Worm (Caenorhabditis elegans) whole organism, young adult: Measurements from ENCODE around the gene T26E4.3.
"Not testable (repeated sequence)": the region's sequence is repeated elsewhere in the genome, so short reads cannot be mapped to it uniquely, and the experiment has no call there.

ENCODE experiments used
- C17E4.6 ChIP-seq: fragments of 200-800 bp; sonication (Bioruptor generic); IDR thresholded peaks from 2 replicates; pipeline ENCODE4 v1.3.6; 2022; ENCODE audit warnings: missing genetic modification reagents, missing genetic modification characterization, missing compliant biosample characterization
- D2030.7 ChIP-seq: fragments of 200-800 bp; sonication (Bioruptor generic); IDR thresholded peaks from 2 replicates; pipeline ENCODE4 v1.3.6; 2022; ENCODE audit warnings: missing genetic modification reagents, missing genetic modification characterization, missing compliant biosample characterization
- F22D6.2 ChIP-seq: sonication (generic microtip); optimal IDR thresholded peaks from 2 replicates; lab custom pipeline; 2016; ENCODE audit warnings: mild to moderate bottlenecking, missing genetic modification characterization, missing compliant biosample characterization
- F39B2.1 ChIP-seq: fragments of 200-800 bp; sonication (Bioruptor generic); IDR thresholded peaks from 2 replicates; pipeline ENCODE4 v1.3.6; 2022; ENCODE audit warnings: missing genetic modification reagents, missing genetic modification characterization, missing compliant biosample characterization
- K11D2.4 ChIP-seq: fragments of 200-800 bp; sonication (Bioruptor generic); IDR thresholded peaks from 2 replicates; pipeline ENCODE4 v1.3.6; 2022; ENCODE audit warnings: missing genetic modification reagents, missing genetic modification characterization, missing compliant biosample characterization
- T07F8.4 ChIP-seq: sonication (generic microtip); optimal IDR thresholded peaks from 2 replicates; lab custom pipeline; 2016; ENCODE audit warnings: mild to moderate bottlenecking, missing genetic modification characterization, moderate library complexity, missing compliant biosample characterization
- Y56A3A.18 ChIP-seq: fragments of 200-800 bp; sonication (Bioruptor generic); IDR thresholded peaks from 2 replicates; pipeline ENCODE4 v1.3.6; 2022; ENCODE audit warnings: missing genetic modification reagents, missing genetic modification characterization, missing compliant biosample characterization
- aptf-3 ChIP-seq: fragments of 200-800 bp; sonication (Bioruptor generic); IDR thresholded peaks from 2 replicates; pipeline ENCODE4 v1.3.6; 2022; ENCODE audit warnings: missing genetic modification characterization, missing compliant biosample characterization
- ccch-3 ChIP-seq: fragments of 200-800 bp; sonication (Bioruptor generic); optimal IDR thresholded peaks from 2 replicates; lab custom pipeline; 2018; ENCODE audit warnings: mild to moderate bottlenecking, missing genetic modification characterization, missing compliant biosample characterization
- ceh-79 ChIP-seq: sonication (generic microtip); optimal IDR thresholded peaks from 2 replicates; lab custom pipeline; 2017; ENCODE audit warnings: mild to moderate bottlenecking, missing genetic modification characterization, missing compliant biosample characterization
- gei-17 ChIP-seq: fragments of 200-800 bp; sonication (Bioruptor generic); optimal IDR thresholded peaks from 2 replicates; lab custom pipeline; 2018; ENCODE audit warnings: mild to moderate bottlenecking, missing genetic modification characterization, missing compliant biosample characterization
- hrde-1 ChIP-seq: sonication (generic microtip); optimal IDR thresholded peaks from 2 replicates; lab custom pipeline; 2016; ENCODE audit warnings: missing genetic modification characterization, mild to moderate bottlenecking, missing compliant biosample characterization, moderate library complexity, missing genotype, missing genetic modification reagents, borderline replicate concordance
- hsf-1 ChIP-seq: fragments of 200-800 bp; sonication (Bioruptor generic); IDR thresholded peaks from 2 replicates; pipeline ENCODE4 v1.3.6; 2022; ENCODE audit warnings: missing genetic modification reagents, missing genetic modification characterization, missing compliant biosample characterization
- let-526 ChIP-seq: fragments of 200-800 bp; sonication (Bioruptor generic); IDR thresholded peaks from 2 replicates; pipeline ENCODE4 v1.3.6; 2022; ENCODE audit warnings: missing genetic modification reagents, missing genetic modification characterization, missing compliant biosample characterization
- lin-35 ChIP-seq, 3 experiments: fragments of 150-350 bp in 2 of 3; sonication (generic microtip) in 1 of 3; optimal IDR thresholded peaks; 2 replicates each; lab custom pipeline; 2014 to 2018; ENCODE audit warnings: missing biosample characterization in 3 of 3, missing genetic modification characterization in 3 of 3, missing genetic modification reagents in 3 of 3
- mel-28 ChIP-seq: sonication (generic microtip); optimal IDR thresholded peaks from 2 replicates; lab custom pipeline; 2016; ENCODE audit warnings: borderline replicate concordance, mild to moderate bottlenecking, missing genetic modification characterization, missing compliant biosample characterization
- pbrm-1 ChIP-seq: fragments of 200-800 bp; sonication (Bioruptor generic); IDR thresholded peaks from 2 replicates; pipeline ENCODE4 v1.3.6; 2022; ENCODE audit warnings: missing genetic modification reagents, missing genetic modification characterization, missing compliant biosample characterization
- sdz-38 ChIP-seq: sonication (generic microtip); optimal IDR thresholded peaks from 2 replicates; lab custom pipeline; 2016; ENCODE audit warnings: missing genotype, missing genetic modification characterization, missing compliant biosample characterization
- snpc-1.3 ChIP-seq: sonication (generic microtip); optimal IDR thresholded peaks from 2 replicates; lab custom pipeline; 2017; ENCODE audit warnings: missing genetic modification characterization, mild to moderate bottlenecking, missing compliant biosample characterization, antibody characterized with exemption, moderate library complexity, missing genotype, missing genetic modification reagents; ENCODE audit not compliant: insufficient read depth
- tbx-9 ChIP-seq: sonication (generic microtip); optimal IDR thresholded peaks from 2 replicates; lab custom pipeline; 2016; ENCODE audit warnings: borderline replicate concordance, missing genetic modification characterization, inconsistent platforms, missing compliant biosample characterization
- tlf-1 ChIP-seq: fragments of 200-800 bp; sonication (Bioruptor generic); optimal IDR thresholded peaks from 2 replicates; lab custom pipeline; 2018; ENCODE audit warnings: mild to moderate bottlenecking, missing genetic modification characterization, missing compliant biosample characterization
- unc-130 ChIP-seq: sonication (generic microtip); optimal IDR thresholded peaks from 2 replicates; lab custom pipeline; 2016; ENCODE audit warnings: missing genetic modification reagents, missing genetic modification characterization, missing compliant biosample characterization
- unc-62 ChIP-seq: fragments of 150-350 bp; optimal IDR thresholded peaks from 2 replicates; lab custom pipeline; 2014; ENCODE audit warnings: missing biosample characterization, missing genetic modification reagents, missing genetic modification characterization
- zfh-2 ChIP-seq: fragments of 200-800 bp; sonication (Bioruptor generic); conservative IDR thresholded peaks from 2 replicates; pipeline ENCODE4 v1.3.6; 2022; ENCODE audit warnings: missing genetic modification reagents, missing genetic modification characterization, missing compliant biosample characterization
- zim-3 ChIP-seq: sonication (generic microtip); optimal IDR thresholded peaks from 2 replicates; lab custom pipeline; 2017; ENCODE audit warnings: mild to moderate bottlenecking, missing genetic modification characterization, moderate library complexity, missing compliant biosample characterization

Gene T26E4.3

DNA sequence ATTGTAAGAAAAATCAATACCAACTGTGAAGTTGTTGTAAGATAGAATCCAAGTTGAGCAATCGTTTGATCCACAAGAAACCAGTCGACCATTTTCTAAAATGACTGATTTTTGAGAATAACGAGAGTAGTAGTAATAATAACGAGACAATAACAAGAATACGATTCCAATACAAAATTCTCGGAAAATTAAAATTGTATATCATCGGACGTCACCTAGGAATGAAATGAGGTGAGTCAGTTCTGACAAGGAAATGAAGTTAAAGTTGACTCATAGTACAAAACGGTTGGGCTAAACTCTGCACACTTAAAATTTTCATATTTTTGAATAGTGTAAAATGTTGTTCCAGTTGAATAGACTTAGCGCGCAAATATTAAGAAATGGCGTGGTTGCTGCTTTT is 38.2 kb upstream of the T26E4.3 start, which contains the start of gene str-19:
TSS of gene str-19 (minus strand) at position 101 of the 400 bp plus-strand sequence.
- not testable (repeated sequence) for TF ChIP-seq tlf-1 (GFP tag; lab: Kevin White, UChicago); snpc-1.3 (tag; lab: Kevin White, UChicago); hrde-1 (tag; lab: Kevin White, UChicago)

- not testable (repeated sequence) for TF ChIP-seq mel-28 (tag; lab: Kevin White, UChicago); zfh-2 (GFP tag; lab: Robert Waterston, UW); hsf-1 (GFP tag; lab: Robert Waterston, UW)
Observed at ce11 chrV:15748343-15748742, 34.3 kb upstream of the T26E4.3 start, which contains the start of gene T23D5.8. TSS of gene T23D5.8 (minus strand) at chrV:15748443.

DNA sequence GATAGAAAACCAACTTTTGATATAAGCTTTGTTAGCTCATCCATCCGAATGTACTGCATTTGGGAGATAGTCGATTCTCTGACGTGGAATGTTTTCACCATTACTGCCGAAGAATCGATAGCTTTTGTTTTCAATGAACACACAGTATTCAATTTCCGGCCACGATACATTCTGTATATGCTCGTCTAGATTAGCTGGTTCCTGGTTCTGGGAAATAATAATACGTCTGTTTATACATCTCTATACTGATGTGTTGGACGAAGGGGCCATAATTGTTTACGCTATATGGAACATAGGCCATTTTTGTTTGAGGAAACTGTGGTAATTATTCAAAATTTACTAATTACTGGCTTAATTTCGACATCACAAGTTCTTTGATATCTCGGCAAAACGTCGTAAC is 32.5 kb upstream of the T26E4.3 start, which contains the start of gene str-6:
TSS of gene str-6 (minus strand) at position 101 of the 400 bp plus-strand sequence.
- TF ChIP-seq D2030.7 (GFP tag; lab: Robert Waterston, UW), result no peak

DNA sequence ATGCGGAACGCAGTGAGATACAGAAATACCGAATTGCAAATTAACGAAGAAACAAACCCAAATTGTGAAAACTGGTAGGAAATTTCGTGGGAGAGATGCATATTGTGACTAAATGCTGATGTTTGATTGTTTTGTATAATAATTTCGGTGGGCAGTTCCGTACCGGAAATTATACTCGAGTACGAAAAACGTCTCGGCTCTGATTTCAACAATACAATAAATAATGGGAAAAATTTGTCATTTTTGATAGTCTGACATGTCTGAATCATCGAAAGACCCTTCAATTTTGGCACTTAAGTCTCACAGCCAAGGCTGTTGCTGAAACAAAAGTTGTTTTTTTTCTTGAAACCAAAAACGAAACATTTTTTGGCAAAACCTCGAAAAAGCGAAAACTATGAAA is 30.5 kb upstream of the T26E4.3 start, which contains the start of gene str-43:
TSS of gene str-43 (minus strand) at position 101 of the 400 bp plus-strand sequence.
- TF ChIP-seq F22D6.2 (tag; lab: Kevin White, UChicago) (no peak), unc-62 (GFP tag; lab: Kevin White, UChicago) (no peak), Y56A3A.18 (no peak), T07F8.4 (no peak)

- TF ChIP-seq tbx-9 (tag; lab: Kevin White, UChicago); C17E4.6 (GFP tag; lab: Robert Waterston, UW); zim-3 (tag; lab: Kevin White, UChicago): not testable (repeated sequence)
- TF ChIP-seq, all 124 proteins: peak for 0; not testable (repeated sequence) for 124
Observed at ce11 chrV:15752941-15753340, 29.7 kb upstream of the T26E4.3 start, which contains the start of gene str-5. TSS of gene str-5 (plus strand) at chrV:15753241.

DNA sequence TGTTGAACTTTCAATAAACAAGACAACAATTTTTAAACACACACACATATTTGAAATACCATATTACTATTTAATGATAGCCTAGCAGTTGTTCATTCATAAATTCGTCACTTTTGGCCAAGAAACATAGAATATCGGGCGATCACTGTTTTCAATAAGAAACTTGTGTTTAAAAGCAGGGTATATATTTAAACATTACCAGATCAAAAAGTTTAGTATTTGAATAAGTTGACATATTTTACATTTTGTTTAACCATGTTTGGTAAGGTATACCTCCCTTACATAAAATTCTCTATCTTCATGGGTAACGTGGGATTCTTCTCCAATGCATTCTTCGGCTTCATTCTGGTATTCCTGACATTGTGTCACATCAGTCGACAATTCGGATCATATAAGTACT is 27.9 kb upstream of the T26E4.3 start, which contains the start of gene str-8:
TSS of gene str-8 (plus strand) at position 301 of the 400 bp plus-strand sequence.
- not testable (repeated sequence) for TF ChIP-seq K11D2.4 (GFP tag; lab: Robert Waterston, UW); ceh-79 (tag; lab: Kevin White, UChicago); aptf-3 (GFP tag; lab: Robert Waterston, UW)

DNA sequence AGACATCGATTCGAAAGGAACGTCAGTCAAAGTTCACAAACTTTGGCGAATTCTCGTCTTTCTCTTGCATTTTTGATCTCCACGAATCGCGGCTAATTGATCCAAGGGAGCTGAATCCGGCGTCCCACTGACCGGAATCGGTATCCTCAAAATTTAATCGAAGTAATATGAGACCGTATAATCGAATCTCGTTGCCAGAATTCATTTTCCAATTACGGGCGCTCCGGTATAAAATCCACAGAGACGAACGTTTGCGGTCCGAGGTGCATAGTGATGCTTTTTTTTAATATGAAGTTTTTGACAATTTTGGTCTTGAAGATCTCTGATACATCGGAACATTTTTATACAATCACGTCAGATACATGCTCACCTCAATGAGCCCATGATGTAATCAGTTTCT is 24.9 kb upstream of the T26E4.3 start:
- TF ChIP-seq sdz-38 (tag; lab: Kevin White, UChicago), result no peak
- no peak for TF ChIP-seq gei-17 (GFP tag; lab: Kevin White, UChicago)
- no peak for TF ChIP-seq unc-130 (GFP tag; lab: Kevin White, UChicago)
- TF ChIP-seq let-526 (GFP tag; lab: Robert Waterston, UW), result no peak
- no peak for TF ChIP-seq zfh-2 (GFP tag; lab: Robert Waterston, UW)
- TF ChIP-seq F39B2.1, result no peak
- TF ChIP-seq pbrm-1 (GFP tag; lab: Robert Waterston, UW), result no peak
- TF ChIP-seq lin-35 (GFP tag; optimal IDR thresholded peaks at IDR 0.05; lab: Kevin White, UChicago), result no peak
- no peak for TF ChIP-seq ccch-3 (GFP tag; lab: Kevin White, UChicago)
